Worm (Caenorhabditis elegans) whole organism, young adult: ENCODE data around the gene hpl-2.

Experiments used
- B0035.1 ChIP-seq: sonication (generic microtip); optimal IDR thresholded peaks from 2 replicates; lab custom pipeline; 2016; ENCODE audit warnings: missing genetic modification characterization, mild to moderate bottlenecking, missing compliant biosample characterization, missing genotype, missing genetic modification reagents
- B0261.1 ChIP-seq: sonication (generic microtip); optimal IDR thresholded peaks from 2 replicates; lab custom pipeline; 2016; ENCODE audit warnings: mild to moderate bottlenecking, missing genetic modification characterization, moderate library complexity, missing compliant biosample characterization
- B0336.3 ChIP-seq: fragments of 200-800 bp; sonication (Bioruptor generic); IDR thresholded peaks from 2 replicates; pipeline ENCODE4 v1.3.6; 2022; ENCODE audit warnings: missing genetic modification characterization, missing compliant biosample characterization
- C17E4.6 ChIP-seq: fragments of 200-800 bp; sonication (Bioruptor generic); IDR thresholded peaks from 2 replicates; pipeline ENCODE4 v1.3.6; 2022; ENCODE audit warnings: missing genetic modification reagents, missing genetic modification characterization, missing compliant biosample characterization
- F52B5.7 ChIP-seq: sonication (generic microtip); optimal IDR thresholded peaks from 2 replicates; lab custom pipeline; 2016; ENCODE audit warnings: mild to moderate bottlenecking, missing genetic modification characterization, missing compliant biosample characterization
- F55B11.4 ChIP-seq: sonication (generic microtip); optimal IDR thresholded peaks from 2 replicates; lab custom pipeline; 2016; ENCODE audit warnings: missing compliant biosample characterization, missing genetic modification characterization, borderline replicate concordance; ENCODE audit not compliant: insufficient read depth
- F57A8.1 ChIP-seq: fragments of 200-800 bp; sonication (Bioruptor generic); optimal IDR thresholded peaks from 2 replicates; lab custom pipeline; 2018; ENCODE audit warnings: mild to moderate bottlenecking, missing genetic modification characterization, moderate library complexity, missing compliant biosample characterization
- T07F8.4 ChIP-seq: sonication (generic microtip); optimal IDR thresholded peaks from 2 replicates; lab custom pipeline; 2016; ENCODE audit warnings: mild to moderate bottlenecking, missing genetic modification characterization, moderate library complexity, missing compliant biosample characterization
- Y56A3A.18 ChIP-seq: fragments of 200-800 bp; sonication (Bioruptor generic); IDR thresholded peaks from 2 replicates; pipeline ENCODE4 v1.3.6; 2022; ENCODE audit warnings: missing genetic modification reagents, missing genetic modification characterization, missing compliant biosample characterization
- Y79H2A.3 ChIP-seq: fragments of 200-800 bp; sonication (Bioruptor generic); conservative IDR thresholded peaks from 2 replicates; pipeline ENCODE4 v1.3.6; 2022; ENCODE audit warnings: missing genetic modification reagents, missing genetic modification characterization, missing compliant biosample characterization
- Y95B8A.8 ChIP-seq: fragments of 200-800 bp; sonication (Bioruptor generic); IDR thresholded peaks from 2 replicates; pipeline ENCODE4 v1.3.6; 2022; ENCODE audit warnings: missing genetic modification reagents, missing genetic modification characterization, missing compliant biosample characterization
- atf-7 ChIP-seq: sonication (generic microtip); optimal IDR thresholded peaks from 2 replicates; lab custom pipeline; 2017; ENCODE audit warnings: mild to moderate bottlenecking, missing genetic modification characterization, missing compliant biosample characterization
- attf-3 ChIP-seq: fragments of 200-800 bp; sonication (Bioruptor generic); conservative IDR thresholded peaks from 2 replicates; pipeline ENCODE4 v1.3.6; 2022; ENCODE audit warnings: missing genetic modification reagents, missing genetic modification characterization, missing compliant biosample characterization
- bed-2 ChIP-seq: fragments of 200-800 bp; sonication (Bioruptor generic); IDR thresholded peaks from 2 replicates; pipeline ENCODE4 v1.3.6; 2022; ENCODE audit warnings: missing genetic modification reagents, missing genetic modification characterization, missing compliant biosample characterization
- ccch-3 ChIP-seq: fragments of 200-800 bp; sonication (Bioruptor generic); optimal IDR thresholded peaks from 2 replicates; lab custom pipeline; 2018; ENCODE audit warnings: mild to moderate bottlenecking, missing genetic modification characterization, missing compliant biosample characterization
- cebp-1 ChIP-seq, 2 experiments: fragments of 200-800 bp in 1 of 2; sonication (Bioruptor generic) in 1 of 2; sonication (generic microtip) in 1 of 2; IDR thresholded peaks in 1 of 2; optimal IDR thresholded peaks in 1 of 2; 2 replicates each; pipeline versions ENCODE4 v1.3.6 to Lab custom; 2017 to 2022; ENCODE audit warnings: missing compliant biosample characterization in 2 of 2, missing genetic modification characterization in 2 of 2, mild to moderate bottlenecking in 1 of 2, missing genetic modification reagents in 1 of 2, moderate library complexity in 1 of 2
- ceh-27 ChIP-seq: fragments of 200-800 bp; sonication (Bioruptor generic); optimal IDR thresholded peaks from 2 replicates; lab custom pipeline; 2018; ENCODE audit warnings: mild to moderate bottlenecking, missing genetic modification characterization, moderate library complexity, missing compliant biosample characterization
- ceh-40 ChIP-seq: fragments of 200-800 bp; sonication (Bioruptor generic); IDR thresholded peaks from 2 replicates; pipeline ENCODE4 v1.3.6; 2022; ENCODE audit warnings: missing genetic modification characterization, missing compliant biosample characterization
- ceh-91 ChIP-seq: fragments of 200-800 bp; sonication (Bioruptor generic); IDR thresholded peaks from 2 replicates; pipeline ENCODE4 v1.3.6; 2022; ENCODE audit warnings: missing genetic modification reagents, missing genetic modification characterization, missing compliant biosample characterization
- egl-18 ChIP-seq: fragments of 200-800 bp; sonication (Bioruptor generic); IDR thresholded peaks from 2 replicates; pipeline ENCODE4 v1.3.6; 2022; ENCODE audit warnings: missing genetic modification reagents, missing genetic modification characterization, missing compliant biosample characterization
- egl-44 ChIP-seq: fragments of 200-800 bp; sonication (Bioruptor generic); IDR thresholded peaks from 2 replicates; pipeline ENCODE4 v1.3.6; 2022; ENCODE audit warnings: missing genetic modification reagents, missing genetic modification characterization, missing compliant biosample characterization
- egrh-3 ChIP-seq: fragments of 200-800 bp; sonication (Bioruptor generic); IDR thresholded peaks from 2 replicates; pipeline ENCODE4 v1.3.6; 2022; ENCODE audit warnings: missing genetic modification reagents, missing genetic modification characterization, missing compliant biosample characterization
- ekl-4 ChIP-seq: fragments of 200-800 bp; sonication (Bioruptor generic); IDR thresholded peaks from 2 replicates; pipeline ENCODE4 v1.3.6; 2022; ENCODE audit warnings: missing genetic modification reagents, missing genetic modification characterization, missing compliant biosample characterization
- fkh-3 ChIP-seq: sonication (generic microtip); optimal IDR thresholded peaks from 2 replicates; lab custom pipeline; 2016; ENCODE audit warnings: mild to moderate bottlenecking, missing genetic modification characterization, missing compliant biosample characterization
- gei-17 ChIP-seq: fragments of 200-800 bp; sonication (Bioruptor generic); optimal IDR thresholded peaks from 2 replicates; lab custom pipeline; 2018; ENCODE audit warnings: mild to moderate bottlenecking, missing genetic modification characterization, missing compliant biosample characterization
- hlh-12 ChIP-seq: sonication (generic microtip); optimal IDR thresholded peaks from 2 replicates; lab custom pipeline; 2016; ENCODE audit warnings: missing genetic modification characterization, missing compliant biosample characterization
- hsf-1 ChIP-seq: fragments of 200-800 bp; sonication (Bioruptor generic); IDR thresholded peaks from 2 replicates; pipeline ENCODE4 v1.3.6; 2022; ENCODE audit warnings: missing genetic modification reagents, missing genetic modification characterization, missing compliant biosample characterization
- lag-1 ChIP-seq: fragments of 200-800 bp; sonication (Bioruptor generic); IDR thresholded peaks from 2 replicates; pipeline ENCODE4 v1.3.6; 2022; ENCODE audit warnings: missing genetic modification reagents, missing genetic modification characterization, missing compliant biosample characterization
- lin-40 ChIP-seq: sonication (generic microtip); optimal IDR thresholded peaks from 2 replicates; lab custom pipeline; 2016; ENCODE audit warnings: missing genetic modification characterization, mild to moderate bottlenecking, missing compliant biosample characterization, missing genotype, missing genetic modification reagents
- lin-54 ChIP-seq: fragments of 200-800 bp; sonication (Bioruptor generic); optimal IDR thresholded peaks from 2 replicates; lab custom pipeline; 2018; ENCODE audit warnings: mild to moderate bottlenecking, missing genetic modification characterization, missing compliant biosample characterization
- lsl-1 ChIP-seq: fragments of 200-800 bp; sonication (Bioruptor generic); optimal IDR thresholded peaks from 2 replicates; lab custom pipeline; 2018; ENCODE audit warnings: mild to moderate bottlenecking, missing genetic modification characterization, moderate library complexity, missing compliant biosample characterization
- lsy-27 ChIP-seq: sonication (generic microtip); optimal IDR thresholded peaks from 2 replicates; lab custom pipeline; 2017; ENCODE audit warnings: missing genetic modification characterization, mild to moderate bottlenecking, missing compliant biosample characterization, antibody characterized with exemption, missing genotype, borderline replicate concordance; ENCODE audit not compliant: insufficient read depth
- madf-8 ChIP-seq: fragments of 200-800 bp; sonication (Bioruptor generic); conservative IDR thresholded peaks from 2 replicates; pipeline ENCODE4 v1.3.6; 2022; ENCODE audit warnings: missing genetic modification reagents, missing genetic modification characterization, missing compliant biosample characterization
- mcd-1 ChIP-seq: fragments of 200-800 bp; sonication (Bioruptor generic); IDR thresholded peaks from 2 replicates; pipeline ENCODE4 v1.3.6; 2022; ENCODE audit warnings: missing genetic modification reagents, missing genetic modification characterization, missing compliant biosample characterization
- mes-4 ChIP-seq: sonication (generic microtip); optimal IDR thresholded peaks from 2 replicates; lab custom pipeline; 2016; ENCODE audit warnings: missing genotype, missing genetic modification characterization, missing compliant biosample characterization
- nfya-1 ChIP-seq: sonication (generic microtip); optimal IDR thresholded peaks from 2 replicates; lab custom pipeline; 2017; ENCODE audit warnings: antibody characterized with exemption, missing compliant biosample characterization, missing genetic modification characterization, borderline replicate concordance; ENCODE audit not compliant: insufficient read depth
- nhr-179 ChIP-seq: sonication (generic microtip); optimal IDR thresholded peaks from 2 replicates; lab custom pipeline; 2016; ENCODE audit warnings: mild to moderate bottlenecking, missing genetic modification characterization, missing compliant biosample characterization
- nhr-27 ChIP-seq: fragments of 200-800 bp; sonication (Bioruptor generic); optimal IDR thresholded peaks from 2 replicates; lab custom pipeline; 2018; ENCODE audit warnings: mild to moderate bottlenecking, missing genetic modification characterization, moderate library complexity, missing compliant biosample characterization
- repo-1 ChIP-seq: sonication (generic microtip); optimal IDR thresholded peaks from 2 replicates; lab custom pipeline; 2017; ENCODE audit warnings: mild to moderate bottlenecking, missing genetic modification characterization, missing compliant biosample characterization
- snpc-1.1 ChIP-seq: sonication (generic microtip); optimal IDR thresholded peaks from 2 replicates; lab custom pipeline; 2017; ENCODE audit warnings: missing genetic modification characterization, mild to moderate bottlenecking, missing compliant biosample characterization, antibody characterized with exemption, moderate library complexity, missing genotype, missing genetic modification reagents; ENCODE audit not compliant: insufficient read depth
- snpc-3.4 ChIP-seq: sonication (generic microtip); optimal IDR thresholded peaks from 2 replicates; lab custom pipeline; 2017; ENCODE audit warnings: missing genetic modification characterization, mild to moderate bottlenecking, missing compliant biosample characterization, antibody characterized with exemption, moderate library complexity, missing genotype, missing genetic modification reagents
- tbx-9 ChIP-seq: sonication (generic microtip); optimal IDR thresholded peaks from 2 replicates; lab custom pipeline; 2016; ENCODE audit warnings: borderline replicate concordance, missing genetic modification characterization, inconsistent platforms, missing compliant biosample characterization
- unc-130 ChIP-seq: sonication (generic microtip); optimal IDR thresholded peaks from 2 replicates; lab custom pipeline; 2016; ENCODE audit warnings: missing genetic modification reagents, missing genetic modification characterization, missing compliant biosample characterization
- unc-62 ChIP-seq: fragments of 150-350 bp; optimal IDR thresholded peaks from 2 replicates; lab custom pipeline; 2014; ENCODE audit warnings: missing biosample characterization, missing genetic modification reagents, missing genetic modification characterization
- zim-3 ChIP-seq: sonication (generic microtip); optimal IDR thresholded peaks from 2 replicates; lab custom pipeline; 2017; ENCODE audit warnings: mild to moderate bottlenecking, missing genetic modification characterization, moderate library complexity, missing compliant biosample characterization
- ztf-25 ChIP-seq: fragments of 200-800 bp; sonication (Bioruptor generic); IDR thresholded peaks from 2 replicates; pipeline ENCODE4 v1.3.6; 2022; ENCODE audit warnings: missing genetic modification reagents, missing genetic modification characterization, missing compliant biosample characterization
- ztf-28 ChIP-seq: fragments of 200-800 bp; sonication (Bioruptor generic); IDR thresholded peaks from 2 replicates; pipeline ENCODE4 v1.3.6; 2022; ENCODE audit warnings: missing genetic modification reagents, missing genetic modification characterization, missing compliant biosample characterization

The hpl-2 gene

ce11 chrIII:10746406-10746807 lies 8.9 kb downstream of the hpl-2 start (continued):
- peak; percentile 18 for TF ChIP-seq mes-4
- no peak for TF ChIP-seq lsy-27 (tag; lab: Kevin White, UChicago)
- TF ChIP-seq ceh-27 (GFP tag; lab: Kevin White, UChicago), result peak; percentile 14
- no peak for TF ChIP-seq ztf-28 (GFP tag; lab: Robert Waterston, UW)
- peak; percentile 70; the same call in 1 of the 2 replicates for TF ChIP-seq ceh-40 (GFP tag; lab: Robert Waterston, UW)
- TF ChIP-seq hlh-12, result peak; percentile 50
- TF ChIP-seq tbx-9 (tag; lab: Kevin White, UChicago), result peak; percentile 19
- peak; percentile 63 for TF ChIP-seq F57A8.1 (GFP tag; lab: Kevin White, UChicago)
- no peak for TF ChIP-seq egl-18 (GFP tag; lab: Robert Waterston, UW)
- peak; percentile 61 for TF ChIP-seq lsl-1
- TF ChIP-seq T07F8.4 (tag; lab: Kevin White, UChicago), result peak; percentile 44
- peak; percentile 37 for TF ChIP-seq mcd-1 (GFP tag; lab: Robert Waterston, UW)
- TF ChIP-seq lag-1 (GFP tag; lab: Robert Waterston, UW), result no peak
- peak; percentile 89 for TF ChIP-seq ekl-4 (GFP tag; lab: Robert Waterston, UW)
- TF ChIP-seq ccch-3, result no peak
- TF ChIP-seq unc-130 (GFP tag; lab: Kevin White, UChicago), result peak; percentile 85
- no peak for TF ChIP-seq gei-17
- no peak for TF ChIP-seq bed-2
- TF ChIP-seq hsf-1, result peak; percentile 81
- TF ChIP-seq C17E4.6, result peak; percentile 74
- no peak for TF ChIP-seq nhr-179 (tag; lab: Kevin White, UChicago)
- TF ChIP-seq F55B11.4 (tag; lab: Kevin White, UChicago), result no peak
- TF ChIP-seq ztf-25, result peak; percentile 11; the same call in 1 of the 2 replicates
- TF ChIP-seq unc-62 (GFP tag; lab: Kevin White, UChicago), result no peak
- no peak for TF ChIP-seq B0035.1 (tag; lab: Kevin White, UChicago)
- peak; percentile 88 for TF ChIP-seq Y95B8A.8
- TF ChIP-seq lin-40 (tag; lab: Kevin White, UChicago), result no peak
- no peak for TF ChIP-seq ceh-91
- peak; percentile 93; the same call in 1 of the 2 replicates for TF ChIP-seq B0336.3 (GFP tag; lab: Robert Waterston, UW)
- no peak for TF ChIP-seq nfya-1
- TF ChIP-seq atf-7 (tag; lab: Kevin White, UChicago), result peak; percentile 27
- TF ChIP-seq Y56A3A.18 (GFP tag; lab: Robert Waterston, UW), result peak; percentile 73; the same call in 1 of the 2 replicates
- TF ChIP-seq repo-1, result peak; percentile 1
- TF ChIP-seq fkh-3 (tag; lab: Kevin White, UChicago), result no peak
- no peak for TF ChIP-seq attf-3 (GFP tag; lab: Robert Waterston, UW)
- peak; percentile 73 for TF ChIP-seq F52B5.7 (tag; lab: Kevin White, UChicago)
- TF ChIP-seq snpc-1.1 (tag; lab: Kevin White, UChicago), result peak; percentile 62
- no peak; the same call in 1 of the 2 replicates for TF ChIP-seq egl-44
- peak; percentile 76 for TF ChIP-seq lin-54 (GFP tag; lab: Kevin White, UChicago)
- TF ChIP-seq B0261.1 (tag; lab: Kevin White, UChicago), result no peak
- TF ChIP-seq cebp-1 (GFP tag; IDR thresholded peaks at IDR 0.05; lab: Robert Waterston, UW), result no peak
- peak; percentile 61 for TF ChIP-seq cebp-1 (tag; optimal IDR thresholded peaks at IDR 0.05; lab: Kevin White, UChicago)
- peak; percentile 94 for TF ChIP-seq Y79H2A.3 (GFP tag; lab: Robert Waterston, UW)
- TF ChIP-seq madf-8 (GFP tag; lab: Robert Waterston, UW), result peak; percentile 61; the same call in 1 of the 2 replicates
- no peak for TF ChIP-seq nhr-27 (tag; lab: Kevin White, UChicago)
- TF ChIP-seq snpc-3.4 (tag; lab: Kevin White, UChicago), result peak; percentile 91
- TF ChIP-seq zim-3 (tag; lab: Kevin White, UChicago), result peak; percentile 44
- 0 out of 2 replicates have a peak, but pooled peaks have one; percentile 7 for TF ChIP-seq egrh-3 (GFP tag; lab: Robert Waterston, UW)
